Fruit fly (Drosophila melanogaster) S2 (cell line): Measurements from ENCODE around the gene Zip99C.

Experiments used
- CG8478 ChIP-seq: fragments of >200 bp; optimal IDR thresholded peaks from 2 replicates; lab custom pipeline; 2018
- CTCF ChIP-seq, 2 experiments: fragments of >200 bp; optimal IDR thresholded peaks; 2 replicates each; lab custom pipeline; 2018

DNA sequence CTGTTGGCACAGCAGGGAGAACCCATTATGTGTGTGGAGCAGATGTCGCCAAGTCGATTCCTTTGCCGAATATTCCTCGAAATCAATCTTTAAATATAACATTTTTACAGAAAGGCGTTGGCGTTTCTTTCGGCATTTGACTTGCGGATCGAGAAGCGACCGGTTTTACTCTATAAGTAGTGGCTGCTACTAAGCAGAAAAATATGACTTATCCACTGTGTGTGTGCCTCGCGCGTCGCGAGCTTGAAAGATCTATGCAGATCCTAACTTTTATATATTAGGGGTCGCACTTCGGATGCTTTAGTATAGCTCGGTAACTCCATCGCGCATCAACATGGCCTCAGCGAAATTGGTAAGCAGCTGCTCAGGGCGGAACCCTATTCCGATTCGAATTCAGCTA lies 36.5 kb upstream of the Zip99C start, which contains the start of gene CG15515:
- TF ChIP-seq CTCF (optimal IDR thresholded peaks at IDR 0.05; lab: Kevin White, UChicago) (no peak), CG8478 (lab: Kevin White, UChicago) (no peak)
